Worm (Caenorhabditis elegans) whole organism, young adult: ENCODE measurements around the gene C50H2.13.

Experiments
- C17E4.6 ChIP-seq: fragments of 200-800 bp; sonication (Bioruptor generic); IDR thresholded peaks from 2 replicates; pipeline ENCODE4 v1.3.6; 2022; ENCODE audit warnings: missing genetic modification reagents, missing genetic modification characterization, missing compliant biosample characterization
- F49E8.2 ChIP-seq: sonication (generic microtip); optimal IDR thresholded peaks from 3 replicates; lab custom pipeline; 2017; ENCODE audit warnings: missing genetic modification characterization, mild to moderate bottlenecking, missing compliant biosample characterization, antibody characterized with exemption, moderate library complexity; ENCODE audit not compliant: insufficient read depth
- F55B11.4 ChIP-seq: sonication (generic microtip); optimal IDR thresholded peaks from 2 replicates; lab custom pipeline; 2016; ENCODE audit warnings: missing compliant biosample characterization, missing genetic modification characterization, borderline replicate concordance; ENCODE audit not compliant: insufficient read depth
- F57C9.4 ChIP-seq: sonication (generic microtip); optimal IDR thresholded peaks from 2 replicates; lab custom pipeline; 2017; ENCODE audit warnings: mild to moderate bottlenecking, missing genetic modification characterization, missing compliant biosample characterization
- T26A5.8 ChIP-seq: sonication (generic microtip); optimal IDR thresholded peaks from 2 replicates; lab custom pipeline; 2016; ENCODE audit warnings: missing genetic modification characterization, missing compliant biosample characterization
- Y53F4B.3 ChIP-seq: fragments of 200-800 bp; sonication (Bioruptor generic); IDR thresholded peaks from 2 replicates; pipeline ENCODE4 v1.3.6; 2022; ENCODE audit warnings: missing genetic modification reagents, missing genetic modification characterization, missing compliant biosample characterization
- Y53G8AR.9 ChIP-seq: fragments of 200-800 bp; sonication (Bioruptor generic); conservative IDR thresholded peaks from 2 replicates; pipeline ENCODE4 v1.3.6; 2022; ENCODE audit warnings: missing genetic modification reagents, missing genetic modification characterization, missing compliant biosample characterization
- Y56A3A.18 ChIP-seq: fragments of 200-800 bp; sonication (Bioruptor generic); IDR thresholded peaks from 2 replicates; pipeline ENCODE4 v1.3.6; 2022; ENCODE audit warnings: missing genetic modification reagents, missing genetic modification characterization, missing compliant biosample characterization
- atf-7 ChIP-seq: sonication (generic microtip); optimal IDR thresholded peaks from 2 replicates; lab custom pipeline; 2017; ENCODE audit warnings: mild to moderate bottlenecking, missing genetic modification characterization, missing compliant biosample characterization
- bed-2 ChIP-seq: fragments of 200-800 bp; sonication (Bioruptor generic); IDR thresholded peaks from 2 replicates; pipeline ENCODE4 v1.3.6; 2022; ENCODE audit warnings: missing genetic modification reagents, missing genetic modification characterization, missing compliant biosample characterization
- ccch-3 ChIP-seq: fragments of 200-800 bp; sonication (Bioruptor generic); optimal IDR thresholded peaks from 2 replicates; lab custom pipeline; 2018; ENCODE audit warnings: mild to moderate bottlenecking, missing genetic modification characterization, missing compliant biosample characterization
- ceh-27 ChIP-seq: fragments of 200-800 bp; sonication (Bioruptor generic); optimal IDR thresholded peaks from 2 replicates; lab custom pipeline; 2018; ENCODE audit warnings: mild to moderate bottlenecking, missing genetic modification characterization, moderate library complexity, missing compliant biosample characterization
- ceh-40 ChIP-seq: fragments of 200-800 bp; sonication (Bioruptor generic); IDR thresholded peaks from 2 replicates; pipeline ENCODE4 v1.3.6; 2022; ENCODE audit warnings: missing genetic modification characterization, missing compliant biosample characterization
- dpff-1 ChIP-seq: sonication (generic microtip); optimal IDR thresholded peaks from 2 replicates; lab custom pipeline; 2017; ENCODE audit warnings: mild to moderate bottlenecking, missing genetic modification characterization, missing compliant biosample characterization
- egrh-3 ChIP-seq: fragments of 200-800 bp; sonication (Bioruptor generic); IDR thresholded peaks from 2 replicates; pipeline ENCODE4 v1.3.6; 2022; ENCODE audit warnings: missing genetic modification reagents, missing genetic modification characterization, missing compliant biosample characterization
- ekl-4 ChIP-seq: fragments of 200-800 bp; sonication (Bioruptor generic); IDR thresholded peaks from 2 replicates; pipeline ENCODE4 v1.3.6; 2022; ENCODE audit warnings: missing genetic modification reagents, missing genetic modification characterization, missing compliant biosample characterization
- fkh-3 ChIP-seq: sonication (generic microtip); optimal IDR thresholded peaks from 2 replicates; lab custom pipeline; 2016; ENCODE audit warnings: mild to moderate bottlenecking, missing genetic modification characterization, missing compliant biosample characterization
- hlh-26 ChIP-seq: fragments of 200-800 bp; sonication (Bioruptor generic); conservative IDR thresholded peaks from 2 replicates; pipeline ENCODE4 v1.3.6; 2022; ENCODE audit warnings: missing genetic modification reagents, missing genetic modification characterization, missing compliant biosample characterization
- hmg-1.2 ChIP-seq: fragments of 200-800 bp; sonication (Bioruptor generic); IDR thresholded peaks from 2 replicates; pipeline ENCODE4 v1.3.6; 2022; ENCODE audit warnings: missing genetic modification reagents, missing genetic modification characterization, missing compliant biosample characterization
- hrde-1 ChIP-seq: sonication (generic microtip); optimal IDR thresholded peaks from 2 replicates; lab custom pipeline; 2016; ENCODE audit warnings: missing genetic modification characterization, mild to moderate bottlenecking, missing compliant biosample characterization, moderate library complexity, missing genotype, missing genetic modification reagents, borderline replicate concordance
- lag-1 ChIP-seq: fragments of 200-800 bp; sonication (Bioruptor generic); IDR thresholded peaks from 2 replicates; pipeline ENCODE4 v1.3.6; 2022; ENCODE audit warnings: missing genetic modification reagents, missing genetic modification characterization, missing compliant biosample characterization
- let-607 ChIP-seq, 2 experiments: fragments of 200-800 bp in 1 of 2; sonication (Bioruptor generic) in 1 of 2; sonication (generic microtip) in 1 of 2; optimal IDR thresholded peaks; 2 replicates each; lab custom pipeline; 2016 to 2018; ENCODE audit warnings: mild to moderate bottlenecking in 2 of 2, missing compliant biosample characterization in 2 of 2, missing genetic modification characterization in 2 of 2, moderate library complexity in 2 of 2, missing genotype in 1 of 2
- lin-26 ChIP-seq: fragments of 200-800 bp; sonication (Bioruptor generic); IDR thresholded peaks from 2 replicates; pipeline ENCODE4 v1.3.6; 2022; ENCODE audit warnings: missing genetic modification reagents, missing genetic modification characterization, missing compliant biosample characterization
- lin-35 ChIP-seq, 3 experiments: fragments of 150-350 bp in 2 of 3; sonication (generic microtip) in 1 of 3; optimal IDR thresholded peaks; 2 replicates each; lab custom pipeline; 2014 to 2018; ENCODE audit warnings: missing biosample characterization in 3 of 3, missing genetic modification characterization in 3 of 3, missing genetic modification reagents in 3 of 3
- lsl-1 ChIP-seq: fragments of 200-800 bp; sonication (Bioruptor generic); optimal IDR thresholded peaks from 2 replicates; lab custom pipeline; 2018; ENCODE audit warnings: mild to moderate bottlenecking, missing genetic modification characterization, moderate library complexity, missing compliant biosample characterization
- madf-8 ChIP-seq: fragments of 200-800 bp; sonication (Bioruptor generic); conservative IDR thresholded peaks from 2 replicates; pipeline ENCODE4 v1.3.6; 2022; ENCODE audit warnings: missing genetic modification reagents, missing genetic modification characterization, missing compliant biosample characterization
- mcd-1 ChIP-seq: fragments of 200-800 bp; sonication (Bioruptor generic); IDR thresholded peaks from 2 replicates; pipeline ENCODE4 v1.3.6; 2022; ENCODE audit warnings: missing genetic modification reagents, missing genetic modification characterization, missing compliant biosample characterization
- mel-28 ChIP-seq: sonication (generic microtip); optimal IDR thresholded peaks from 2 replicates; lab custom pipeline; 2016; ENCODE audit warnings: borderline replicate concordance, mild to moderate bottlenecking, missing genetic modification characterization, missing compliant biosample characterization
- nfyb-1 ChIP-seq: fragments of 200-800 bp; sonication (Bioruptor generic); IDR thresholded peaks from 2 replicates; pipeline ENCODE4 v1.3.6; 2022; ENCODE audit warnings: missing genetic modification reagents, missing genetic modification characterization, missing compliant biosample characterization
- nhr-80 ChIP-seq: sonication (generic microtip); optimal IDR thresholded peaks from 2 replicates; lab custom pipeline; 2016; ENCODE audit warnings: missing genetic modification characterization, missing compliant biosample characterization
- rcor-1 ChIP-seq: fragments of 200-800 bp; sonication (Bioruptor generic); IDR thresholded peaks from 2 replicates; pipeline ENCODE4 v1.3.6; 2022; ENCODE audit warnings: missing genetic modification reagents, missing genetic modification characterization, missing compliant biosample characterization
- rec-8 ChIP-seq, 2 experiments: sonication (generic microtip); optimal IDR thresholded peaks; 2 replicates each; lab custom pipeline; 2016; ENCODE audit warnings: mild to moderate bottlenecking in 2 of 2, missing genetic modification characterization in 2 of 2, missing genetic modification reagents in 2 of 2, missing genotype in 2 of 2, missing biosample characterization in 1 of 2, missing compliant biosample characterization in 1 of 2, moderate library complexity in 1 of 2
- sptf-2 ChIP-seq: fragments of 200-800 bp; sonication (Bioruptor generic); optimal IDR thresholded peaks from 2 replicates; lab custom pipeline; 2018; ENCODE audit warnings: mild to moderate bottlenecking, missing genetic modification characterization, missing compliant biosample characterization
- tbx-9 ChIP-seq: sonication (generic microtip); optimal IDR thresholded peaks from 2 replicates; lab custom pipeline; 2016; ENCODE audit warnings: borderline replicate concordance, missing genetic modification characterization, inconsistent platforms, missing compliant biosample characterization
- ztf-18 ChIP-seq: sonication (generic microtip); optimal IDR thresholded peaks from 2 replicates; lab custom pipeline; 2016; ENCODE audit warnings: missing genotype, mild to moderate bottlenecking, missing genetic modification characterization, missing compliant biosample characterization
- ztf-3 ChIP-seq: fragments of 200-800 bp; sonication (Bioruptor generic); optimal IDR thresholded peaks from 2 replicates; lab custom pipeline; 2018; ENCODE audit warnings: mild to moderate bottlenecking, missing genetic modification characterization, missing compliant biosample characterization

Gene C50H2.13

ce11 chrV:9925647-9926046 is 693 bp upstream of the C50H2.13 start:
- no peak for TF ChIP-seq hlh-26
- no peak for TF ChIP-seq hmg-1.2
- TF ChIP-seq let-607 (tag; optimal IDR thresholded peaks at IDR 0.05; lab: Kevin White, UChicago) = peak in 1 of 2 experiments; percentile 6
- TF ChIP-seq ztf-3 (GFP tag; lab: Kevin White, UChicago) = no peak
- peak; percentile 87 for TF ChIP-seq nhr-80 (tag; lab: Kevin White, UChicago)
- TF ChIP-seq lin-26 (GFP tag; lab: Robert Waterston, UW) = no peak
- TF ChIP-seq ztf-18 (tag; lab: Kevin White, UChicago) = no peak
- TF ChIP-seq ekl-4 (GFP tag; lab: Robert Waterston, UW) = no peak
- TF ChIP-seq mcd-1 (GFP tag; lab: Robert Waterston, UW) = no peak
- TF ChIP-seq ceh-27 (GFP tag; lab: Kevin White, UChicago) = no peak

DNA sequence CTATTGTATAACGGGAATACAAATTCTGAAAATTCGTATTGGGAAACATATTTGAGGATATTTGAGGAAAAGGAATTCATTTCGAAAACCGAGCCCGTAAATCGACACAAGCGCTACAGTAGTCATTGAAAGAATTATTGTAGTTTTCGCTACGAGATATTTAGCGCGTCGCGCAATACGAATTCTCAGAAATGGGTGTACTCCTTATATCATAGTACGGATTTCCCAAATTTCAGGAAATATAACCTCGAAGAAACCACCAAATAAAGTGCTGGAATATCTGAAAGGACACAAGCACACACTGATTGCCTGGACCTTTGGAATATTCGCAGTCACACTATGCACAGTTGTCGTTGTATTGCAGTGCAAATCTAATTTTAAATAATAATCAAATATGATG is 1.0 kb downstream of the C50H2.13 start:
- TF ChIP-seq hrde-1 (tag; lab: Kevin White, UChicago) (peak; percentile 35), F55B11.4 (tag; lab: Kevin White, UChicago) (no peak), lsl-1 (GFP tag; lab: Kevin White, UChicago) (peak; percentile 56), nfyb-1 (GFP tag; lab: Robert Waterston, UW) (0 out of 2 replicates have a peak, but pooled peaks have one; percentile 53), lin-26 (GFP tag; lab: Robert Waterston, UW) (no peak), fkh-3 (tag; lab: Kevin White, UChicago) (no peak), lin-35 (GFP tag; optimal IDR thresholded peaks at IDR 0.05; lab: Kevin White, UChicago) (no peak), C17E4.6 (GFP tag; lab: Robert Waterston, UW) (no peak)

DNA sequence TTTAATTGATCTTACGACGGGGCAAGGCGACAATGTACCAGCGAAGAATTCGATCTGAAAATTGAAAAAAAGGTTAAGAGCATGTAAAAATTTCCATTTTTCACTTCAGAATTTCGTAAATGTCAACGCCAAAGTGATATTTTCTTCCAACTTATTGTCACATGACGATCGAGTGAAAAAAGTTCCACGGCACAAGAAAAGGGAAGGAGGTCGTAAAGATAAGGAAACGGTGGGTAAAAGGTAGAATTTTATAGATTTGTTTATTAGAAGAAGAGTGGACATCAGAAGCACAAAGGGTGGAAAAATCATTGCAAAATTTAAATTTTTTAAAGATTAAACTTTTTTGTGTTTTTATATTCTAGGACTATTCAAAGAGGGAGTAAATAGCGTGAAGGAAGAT is 1.6 kb downstream of the C50H2.13 start:
- TF ChIP-seq dpff-1 (tag; lab: Kevin White, UChicago) (no peak), lin-35 (GFP tag; optimal IDR thresholded peaks at IDR 0.05; lab: Kevin White, UChicago) (no peak), ztf-3 (GFP tag; lab: Kevin White, UChicago) (no peak), atf-7 (tag; lab: Kevin White, UChicago) (no peak), ztf-18 (tag; lab: Kevin White, UChicago) (no peak), mel-28 (tag; lab: Kevin White, UChicago) (no peak), ceh-27 (GFP tag; lab: Kevin White, UChicago) (no peak), Y53F4B.3 (GFP tag; lab: Robert Waterston, UW) (no peak), bed-2 (GFP tag; lab: Robert Waterston, UW) (no peak), fkh-3 (tag; lab: Kevin White, UChicago) (no peak), T26A5.8 (no peak), ceh-40 (GFP tag; lab: Robert Waterston, UW) (no peak), egrh-3 (GFP tag; lab: Robert Waterston, UW) (no peak), lag-1 (GFP tag; lab: Robert Waterston, UW) (no peak), ccch-3 (no peak), madf-8 (GFP tag; lab: Robert Waterston, UW) (no peak), hmg-1.2 (no peak), rcor-1 (GFP tag; lab: Robert Waterston, UW) (no peak), F57C9.4 (tag; lab: Kevin White, UChicago) (no peak), Y56A3A.18 (GFP tag; lab: Robert Waterston, UW) (no peak), tbx-9 (tag; lab: Kevin White, UChicago) (no peak), rec-8 (tag; optimal IDR thresholded peaks at IDR 0.05; lab: Kevin White, UChicago) (no peak), let-607 (tag; optimal IDR thresholded peaks at IDR 0.05; lab: Kevin White, UChicago) (peak; percentile 43 to 49), Y53G8AR.9 (GFP tag; lab: Robert Waterston, UW) (0 out of 2 replicates have a peak, but pooled peaks have one; percentile 44), F49E8.2 (tag; lab: Kevin White, UChicago) (no peak), nhr-80 (tag; lab: Kevin White, UChicago) (peak; percentile 60), sptf-2 (GFP tag; lab: Kevin White, UChicago) (no peak)
